Worm (Caenorhabditis elegans) whole organism, L3 larva: ENCODE data around the gene ZK616.8.

Experiments used
- fos-1 ChIP-seq: fragments of 150-350 bp; optimal IDR thresholded peaks from 2 replicates; lab custom pipeline; 2014; ENCODE audit warnings: missing biosample characterization, missing genetic modification characterization
- jun-1 ChIP-seq: fragments of 150-350 bp; optimal IDR thresholded peaks from 2 replicates; lab custom pipeline; 2014; ENCODE audit warnings: missing biosample characterization, missing genetic modification reagents, missing genetic modification characterization
- nhr-11 ChIP-seq: fragments of 150-350 bp; optimal IDR thresholded peaks from 2 replicates; lab custom pipeline; 2014; ENCODE audit warnings: missing biosample characterization, missing genetic modification characterization
- nhr-28 ChIP-seq: fragments of 150-350 bp; optimal IDR thresholded peaks from 2 replicates; lab custom pipeline; 2014; ENCODE audit warnings: missing biosample characterization, missing genetic modification characterization
- nhr-76 ChIP-seq: fragments of 150-350 bp; sonication (generic microtip); optimal IDR thresholded peaks from 5 replicates; lab custom pipeline; 2014; ENCODE audit warnings: missing biosample characterization, missing genetic modification characterization
- skn-1 ChIP-seq: fragments of 150-350 bp; optimal IDR thresholded peaks from 2 replicates; lab custom pipeline; 2014; ENCODE audit warnings: missing biosample characterization, missing genetic modification characterization
- snpc-4 ChIP-seq: fragments of 150-350 bp; optimal IDR thresholded peaks from 2 replicates; lab custom pipeline; 2014; ENCODE audit warnings: missing biosample characterization, missing genetic modification characterization
- tbx-2 ChIP-seq: sonication (generic microtip); optimal IDR thresholded peaks from 2 replicates; lab custom pipeline; 2016; ENCODE audit warnings: mild to moderate bottlenecking, missing genetic modification characterization, missing compliant biosample characterization
- unc-39 ChIP-seq: sonication (generic microtip); optimal IDR thresholded peaks from 4 replicates; lab custom pipeline; 2017; ENCODE audit warnings: missing biosample characterization, missing genetic modification characterization
- unc-62 ChIP-seq: fragments of 150-350 bp; sonication (generic microtip); optimal IDR thresholded peaks from 4 replicates; lab custom pipeline; 2014; ENCODE audit warnings: missing biosample characterization, missing genetic modification reagents, missing genetic modification characterization
- ztf-4 ChIP-seq: fragments of 150-350 bp; optimal IDR thresholded peaks from 2 replicates; lab custom pipeline; 2014; ENCODE audit warnings: missing biosample characterization, missing genetic modification characterization

DNA sequence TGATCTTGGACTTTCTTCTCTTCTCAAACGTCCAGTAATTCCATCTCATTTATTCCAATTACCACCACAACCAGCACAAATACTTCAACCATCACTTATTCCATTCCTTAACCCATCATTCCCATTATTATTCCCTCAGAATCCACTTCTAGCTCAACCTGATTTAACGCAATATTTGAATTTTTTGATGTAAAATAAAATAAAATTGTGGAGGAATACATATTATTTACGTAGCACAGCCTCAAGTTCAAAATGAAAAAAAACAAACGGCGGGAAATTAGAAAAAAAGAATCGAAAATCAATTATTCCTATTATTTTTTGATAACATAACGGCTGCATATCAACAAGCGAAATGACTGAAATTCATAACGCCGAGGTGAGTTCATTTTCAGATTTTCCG, 6.6 kb downstream of the ZK616.8 start, which contains the start of gene ZK616.61:
- no peak for TF ChIP-seq snpc-4 (tag; lab: Kevin White, UChicago)
- TF ChIP-seq skn-1 (tag; lab: Kevin White, UChicago) = no peak
- TF ChIP-seq nhr-11 (tag; lab: Kevin White, UChicago) = no peak
- no peak for TF ChIP-seq ztf-4 (tag; lab: Kevin White, UChicago)
- TF ChIP-seq fos-1 (tag; lab: Kevin White, UChicago) = no peak
- TF ChIP-seq nhr-76 (tag; lab: Kevin White, UChicago) = no peak
- TF ChIP-seq unc-39 (tag; lab: Kevin White, UChicago) = no peak
- TF ChIP-seq tbx-2 = no peak
- TF ChIP-seq nhr-28 = no peak
- TF ChIP-seq jun-1 (tag; lab: Kevin White, UChicago) = no peak
- no peak for TF ChIP-seq unc-62 (GFP tag; lab: Kevin White, UChicago)
